Fruit fly (Drosophila melanogaster) whole organism, embryonic: ENCODE results near the gene ct.

Experiments
- Ada2b ChIP-seq: fragments of 200-800 bp; sonication (Bioruptor generic); IDR thresholded peaks from 2 replicates; pipeline ENCODE4 v1.3.6; 2022; ENCODE audit warnings: missing biosample characterization, missing genetic modification characterization
- CG10321 ChIP-seq: fragments of 200-800 bp; sonication (Bioruptor generic); IDR thresholded peaks from 2 replicates; pipeline ENCODE4 v1.3.6; 2022; ENCODE audit warnings: missing biosample characterization, missing genetic modification characterization
- CG10654 ChIP-seq: fragments of 200-800 bp; sonication (Bioruptor generic); optimal IDR thresholded peaks from 2 replicates; lab custom pipeline; 2016; ENCODE audit warnings: missing biosample characterization, missing genetic modification characterization
- CG10959 ChIP-seq: fragments of 200-800 bp; sonication (Bioruptor generic); IDR thresholded peaks from 2 replicates; pipeline ENCODE4 v1.3.6; 2022; ENCODE audit warnings: missing biosample characterization, missing genetic modification characterization
- CG13123 ChIP-seq: fragments of 200-800 bp; sonication (Bioruptor generic); optimal IDR thresholded peaks from 2 replicates; lab custom pipeline; 2016; ENCODE audit warnings: missing biosample characterization, missing genetic modification characterization
- CG14710 ChIP-seq: fragments of 200-800 bp; sonication (Bioruptor generic); optimal IDR thresholded peaks from 3 replicates; lab custom pipeline; 2019; ENCODE audit warnings: missing biosample characterization, mild to moderate bottlenecking, missing genetic modification characterization, moderate library complexity
- CG17328 ChIP-seq: fragments of 200-800 bp; sonication (Bioruptor generic); IDR thresholded peaks from 2 replicates; pipeline ENCODE4 v1.3.6; 2022; ENCODE audit warnings: missing biosample characterization, missing genetic modification characterization
- CG30431 ChIP-seq: fragments of 200-800 bp; sonication (Bioruptor generic); optimal IDR thresholded peaks from 2 replicates; lab custom pipeline; 2017; ENCODE audit warnings: missing biosample characterization, missing genetic modification characterization
- CG3065 ChIP-seq: fragments of 200-800 bp; sonication (Bioruptor generic); optimal IDR thresholded peaks from 2 replicates; lab custom pipeline; 2016; ENCODE audit warnings: missing biosample characterization, missing genetic modification characterization
- CG31441 ChIP-seq: fragments of 200-800 bp; sonication (Bioruptor generic); IDR thresholded peaks from 2 replicates; pipeline ENCODE4 v1.3.6; 2022; ENCODE audit warnings: missing biosample characterization, missing genetic modification characterization
- CG3847 ChIP-seq: fragments of 200-800 bp; sonication (Bioruptor generic); IDR thresholded peaks from 2 replicates; pipeline ENCODE4 v1.3.6; 2022; ENCODE audit warnings: missing biosample characterization, missing genetic modification characterization
- CG6175 ChIP-seq: fragments of 200-800 bp; sonication (Bioruptor generic); IDR thresholded peaks from 3 replicates; pipeline ENCODE4 v1.3.6; 2022; ENCODE audit warnings: missing biosample characterization, missing genetic modification characterization
- CG7928 ChIP-seq: fragments of 200-800 bp; sonication (Bioruptor generic); optimal IDR thresholded peaks from 2 replicates; lab custom pipeline; 2017; ENCODE audit warnings: missing biosample characterization, mild to moderate bottlenecking, missing genetic modification characterization
- CG7963 ChIP-seq: fragments of 200-800 bp; sonication (Bioruptor generic); IDR thresholded peaks from 3 replicates; pipeline ENCODE4 v1.3.6; 2022; ENCODE audit warnings: missing biosample characterization, missing genetic modification characterization; ENCODE audit not compliant: partially characterized antibody
- CG9215 ChIP-seq: fragments of 200-800 bp; sonication (Bioruptor generic); IDR thresholded peaks from 2 replicates; pipeline ENCODE4 v1.3.6; 2022; ENCODE audit warnings: missing biosample characterization, missing genetic modification characterization
- Dad ChIP-seq: fragments of 200-800 bp; sonication (Bioruptor generic); optimal IDR thresholded peaks from 3 replicates; lab custom pipeline; 2016; ENCODE audit warnings: missing biosample characterization, missing genetic modification characterization
- Dbx ChIP-seq: fragments of 200-800 bp; sonication (Bioruptor generic); IDR thresholded peaks from 3 replicates; pipeline ENCODE4 v1.3.6; 2022; ENCODE audit warnings: missing biosample characterization, missing genetic modification characterization
- Dip2 ChIP-seq: fragments of 200-800 bp; sonication (Bioruptor generic); IDR thresholded peaks from 2 replicates; pipeline ENCODE4 v1.3.6; 2022; ENCODE audit warnings: missing biosample characterization, missing genetic modification characterization
- Drgx ChIP-seq: fragments of 200-800 bp; sonication (Bioruptor generic); IDR thresholded peaks from 2 replicates; pipeline ENCODE4 v1.3.6; 2022; ENCODE audit warnings: missing biosample characterization, missing genetic modification characterization
- E2f1 ChIP-seq: fragments of 200-800 bp; sonication (Bioruptor generic); IDR thresholded peaks from 2 replicates; pipeline ENCODE4 v1.3.6; 2022; ENCODE audit warnings: missing biosample characterization, missing genetic modification characterization
- H15 ChIP-seq: fragments of 200-800 bp; sonication (Bioruptor generic); IDR thresholded peaks from 3 replicates; pipeline ENCODE4 v1.3.6; 2022; ENCODE audit warnings: missing biosample characterization, missing genetic modification characterization
- Jarid2 ChIP-seq: fragments of 200-800 bp; sonication (Bioruptor generic); optimal IDR thresholded peaks from 3 replicates; lab custom pipeline; 2017; ENCODE audit warnings: mild to moderate bottlenecking, missing biosample characterization, missing genetic modification reagents, missing genetic modification characterization
- Med ChIP-seq: fragments of 200-800 bp; sonication (Bioruptor generic); peaks from one replicate; lab custom pipeline; 2016; ENCODE audit warnings: missing biosample characterization, missing genetic modification characterization, mild to moderate bottlenecking, inconsistent platforms, moderate library complexity
- Mes4 ChIP-seq: fragments of 200-800 bp; sonication (Bioruptor generic); optimal IDR thresholded peaks from 2 replicates; lab custom pipeline; 2016; ENCODE audit warnings: missing biosample characterization, missing genetic modification characterization
- Optix ChIP-seq: fragments of 200-800 bp; sonication (Bioruptor generic); IDR thresholded peaks from 3 replicates; pipeline ENCODE4 v1.3.6; 2022; ENCODE audit warnings: missing biosample characterization, missing genetic modification characterization
- Sox102F ChIP-seq: fragments of 200-800 bp; sonication (Bioruptor generic); optimal IDR thresholded peaks from 2 replicates; lab custom pipeline; 2018; ENCODE audit warnings: missing biosample characterization, mild to moderate bottlenecking, missing genetic modification characterization, moderate library complexity
- Sry-δ ChIP-seq: fragments of 200-800 bp; sonication (Bioruptor generic); optimal IDR thresholded peaks from 2 replicates; lab custom pipeline; 2016; ENCODE audit warnings: missing biosample characterization, missing genetic modification characterization
- Stat92E ChIP-seq, 3 experiments: fragments of >200 bp in 2 of 3; fragments of 200-800 bp in 1 of 3; sonication (Bioruptor generic) in 1 of 3; optimal IDR thresholded peaks; 2 replicates each; lab custom pipeline; 2017 to 2019; ENCODE audit warnings: missing biosample characterization in 3 of 3, missing genetic modification characterization in 3 of 3, mild to moderate bottlenecking in 1 of 3, moderate library complexity in 1 of 3
- Taf1 ChIP-seq: fragments of 200-800 bp; sonication (Bioruptor generic); IDR thresholded peaks from 2 replicates; pipeline ENCODE4 v1.3.6; 2022; ENCODE audit warnings: missing biosample characterization, missing genetic modification characterization
- YL-1 ChIP-seq: fragments of 200-800 bp; sonication (Bioruptor generic); optimal IDR thresholded peaks from 3 replicates; lab custom pipeline; 2017; ENCODE audit warnings: missing biosample characterization, mild to moderate bottlenecking, missing genetic modification characterization
- bsh ChIP-seq, 2 experiments: fragments of 200-800 bp; sonication (Bioruptor generic); optimal IDR thresholded peaks; 2 replicates each; lab custom pipeline; 2017 to 2018; ENCODE audit warnings: mild to moderate bottlenecking in 2 of 2, missing biosample characterization in 2 of 2, missing genetic modification characterization in 2 of 2, moderate library complexity in 1 of 2
- danr ChIP-seq: fragments of 200-800 bp; sonication (Bioruptor generic); IDR thresholded peaks from 2 replicates; pipeline ENCODE4 v1.3.6; 2022; ENCODE audit warnings: missing biosample characterization, missing genetic modification characterization
- dati ChIP-seq: fragments of 200-800 bp; sonication (Bioruptor generic); IDR thresholded peaks from 2 replicates; pipeline ENCODE4 v1.3.6; 2022; ENCODE audit warnings: missing biosample characterization, missing genetic modification characterization
- eve ChIP-seq, 2 experiments: fragments of >200 bp; optimal IDR thresholded peaks; 2 replicates each; lab custom pipeline; 2017; ENCODE audit warnings: missing biosample characterization in 2 of 2, missing genetic modification characterization in 2 of 2
- gce ChIP-seq: fragments of 200-800 bp; sonication (Bioruptor generic); IDR thresholded peaks from 3 replicates; pipeline ENCODE4 v1.3.6; 2022; ENCODE audit warnings: missing biosample characterization, missing genetic modification characterization
- ken ChIP-seq: fragments of 200-800 bp; sonication (Bioruptor generic); IDR thresholded peaks from 3 replicates; pipeline ENCODE4 v1.3.6; 2022; ENCODE audit warnings: missing biosample characterization, missing genetic modification characterization
- lab ChIP-seq: fragments of 200-800 bp; sonication (Bioruptor generic); optimal IDR thresholded peaks from 3 replicates; lab custom pipeline; 2017; ENCODE audit warnings: missing biosample characterization, missing genetic modification characterization, mild to moderate bottlenecking, moderate library complexity, missing genetic modification reagents
- lola ChIP-seq, 3 experiments: fragments of >200 bp in 2 of 3; fragments of 200-800 bp in 1 of 3; sonication (Bioruptor generic) in 1 of 3; optimal IDR thresholded peaks; 2 replicates each; lab custom pipeline; 2017 to 2019; ENCODE audit warnings: missing biosample characterization in 3 of 3, missing genetic modification characterization in 3 of 3, mild to moderate bottlenecking in 1 of 3, moderate library complexity in 1 of 3
- lov ChIP-seq, 2 experiments: fragments of 200-800 bp in 1 of 2; fragments of >200 bp in 1 of 2; sonication (Bioruptor generic) in 1 of 2; IDR thresholded peaks in 1 of 2; optimal IDR thresholded peaks in 1 of 2; 2 replicates in 1 of 2; 3 replicates in 1 of 2; pipeline versions ENCODE4 v1.3.6 to Lab custom; 2017 to 2022; ENCODE audit warnings: missing biosample characterization in 1 of 2, missing genetic modification characterization in 1 of 2
- pan ChIP-seq, 4 experiments: fragments of >200 bp in 3 of 4; fragments of 200-800 bp in 1 of 4; sonication (Bioruptor generic) in 1 of 4; optimal IDR thresholded peaks in 3 of 4; IDR thresholded peaks in 1 of 4; 2 replicates each; pipeline versions ENCODE4 v1.3.6 to Lab custom; 2017 to 2022; ENCODE audit warnings: missing biosample characterization in 2 of 4, missing genetic modification characterization in 2 of 4, mixed read lengths in 1 of 4
- run ChIP-seq: fragments of 200-800 bp; sonication (Bioruptor generic); optimal IDR thresholded peaks from 3 replicates; lab custom pipeline; 2018; ENCODE audit warnings: missing biosample characterization, mild to moderate bottlenecking, missing genetic modification characterization
- seq ChIP-seq: fragments of 200-800 bp; sonication (Bioruptor generic); IDR thresholded peaks from 2 replicates; pipeline ENCODE4 v1.3.6; 2022; ENCODE audit warnings: missing biosample characterization, missing genetic modification characterization
- slbo ChIP-seq: fragments of 200-800 bp; sonication (Bioruptor generic); IDR thresholded peaks from 2 replicates; pipeline ENCODE4 v1.3.6; 2022; ENCODE audit warnings: missing biosample characterization, missing genetic modification characterization
- tin ChIP-seq: fragments of 200-800 bp; sonication (Bioruptor generic); optimal IDR thresholded peaks from 3 replicates; lab custom pipeline; 2016; ENCODE audit warnings: missing biosample characterization, missing genetic modification characterization
- twi ChIP-seq: fragments of 200-800 bp; optimal IDR thresholded peaks from 2 replicates; lab custom pipeline; 2019; ENCODE audit warnings: missing biosample characterization, mild to moderate bottlenecking, missing genetic modification characterization, moderate library complexity
- vfl ChIP-seq: fragments of 200-800 bp; sonication (Bioruptor generic); optimal IDR thresholded peaks from 2 replicates; lab custom pipeline; 2016; ENCODE audit warnings: missing biosample characterization, missing genetic modification characterization
- zen2 ChIP-seq: fragments of 200-800 bp; sonication (Bioruptor generic); IDR thresholded peaks from 3 replicates; pipeline ENCODE4 v1.3.6; 2022; ENCODE audit warnings: missing biosample characterization, missing genetic modification characterization; ENCODE audit not compliant: partially characterized antibody

ct gene

DNA sequence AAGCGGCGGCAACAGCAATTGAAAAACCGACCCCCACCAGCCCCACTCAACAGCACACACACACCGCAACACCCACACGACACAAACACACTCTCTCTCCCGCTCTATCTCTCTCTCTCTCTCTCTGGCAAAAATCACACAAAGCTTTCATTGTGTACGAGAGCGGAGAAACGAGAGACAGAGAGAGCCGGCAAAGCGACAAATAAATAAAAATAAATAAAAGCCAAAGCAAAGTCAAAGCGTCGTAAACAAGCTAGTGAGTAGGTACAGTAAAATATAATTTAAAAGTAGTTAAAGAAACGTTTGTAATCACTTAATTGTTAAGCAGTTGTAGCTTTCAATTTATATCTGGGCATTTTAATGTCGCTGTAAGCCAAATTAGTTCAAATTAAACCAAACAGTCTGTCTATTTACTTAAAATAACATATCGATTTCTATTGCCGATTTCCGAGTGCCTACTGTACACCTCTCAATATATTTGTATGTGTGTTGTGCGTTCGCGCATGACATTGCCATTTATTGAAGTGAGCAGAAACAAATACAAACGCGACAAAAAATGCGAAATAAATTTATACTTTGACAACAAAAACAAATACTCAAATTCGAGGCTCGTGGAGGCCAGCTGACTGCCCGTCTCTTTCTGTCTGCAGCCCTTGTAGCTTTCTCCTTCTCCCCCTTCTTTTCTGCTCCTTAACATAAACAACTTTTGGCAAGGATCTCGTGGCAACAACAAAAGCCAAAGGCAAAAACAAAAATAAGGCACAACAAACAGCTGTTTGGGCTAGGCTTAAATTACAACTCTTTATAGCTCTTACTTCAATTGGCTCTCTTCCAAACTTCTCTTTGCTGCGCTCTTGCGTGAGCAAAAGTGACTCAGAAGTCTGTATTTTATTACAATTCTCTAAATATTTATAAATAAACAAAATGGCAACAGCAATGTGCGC, 88.8 kb downstream of the ct start (continued):
- TF ChIP-seq Optix (GFP tag; lab: Robert Waterston, UW) (peak; percentile 48; the same call in 2 of the 3 replicates), pan (optimal IDR thresholded peaks at IDR 0.05; lab: Kevin White, UChicago) (no peak), pan (GFP tag; optimal IDR thresholded peaks at IDR 0.05 in 1 of 2, IDR thresholded peaks at IDR 0.05 in 1 of 2) (peak in 1 of 2 experiments; percentile 92), CG31441 (peak; percentile 85), gce (GFP tag; lab: Robert Waterston, UW) (peak; percentile 79; the same call in 2 of the 3 replicates), Mes4 (GFP tag; lab: Kevin White, UChicago) (peak; percentile 63), CG3847 (peak; percentile 94), YL-1 (GFP tag; lab: Kevin White, UChicago) (peak; percentile 34), CG10321 (peak; percentile 34; the same call in 1 of the 2 replicates), twi (tag; lab: Kevin White, UChicago) (peak; percentile 70), CG7963 (GFP tag; lab: Robert Waterston, UW) (no peak), CG14710 (tag; lab: Kevin White, UChicago) (peak; percentile 27), H15 (GFP tag; lab: Robert Waterston, UW) (peak; percentile 63; the same call in 2 of the 3 replicates), CG10959 (GFP tag; lab: Robert Waterston, UW) (0 out of 2 replicates have a peak, but pooled peaks have one; percentile 25), danr (peak; percentile 84), Drgx (GFP tag; lab: Robert Waterston, UW) (peak; percentile 97), Med (GFP tag; lab: Kevin White, UChicago) (peak; percentile 98), CG7928 (GFP tag; lab: Kevin White, UChicago) (peak; percentile 68), lola (GFP tag; optimal IDR thresholded peaks at IDR 0.05; lab: Kevin White, UChicago) (peak in 1 of 3 experiments; percentile 37), eve (GFP tag; optimal IDR thresholded peaks at IDR 0.05; lab: Kevin White, UChicago) (peak in 1 of 2 experiments; percentile 91), CG6175 (peak; percentile 55; the same call in 1 of the 3 replicates), Sox102F (GFP tag; lab: Kevin White, UChicago) (peak; percentile 86), lov (optimal IDR thresholded peaks at IDR 0.05; lab: Kevin White, UChicago) (no peak), lov (GFP tag; IDR thresholded peaks at IDR 0.05; lab: Robert Waterston, UW) (no peak), vfl (GFP tag; lab: Kevin White, UChicago) (peak; percentile 88), CG10654 (peak; percentile 74), run (peak; percentile 71), Dip2 (GFP tag; lab: Robert Waterston, UW) (peak; percentile 23; the same call in 1 of the 2 replicates), seq (GFP tag; lab: Robert Waterston, UW) (peak; percentile 82), bsh (GFP tag; optimal IDR thresholded peaks at IDR 0.05; lab: Kevin White, UChicago) (peak; percentile 76 to 88), CG13123 (GFP tag; lab: Kevin White, UChicago) (peak; percentile 36), Stat92E (GFP tag; optimal IDR thresholded peaks at IDR 0.05; lab: Kevin White, UChicago) (peak in 1 of 3 experiments; percentile 3), Ada2b (GFP tag; lab: Robert Waterston, UW) (peak; percentile 94), ken (peak; percentile 83), dati (GFP tag; lab: Robert Waterston, UW) (peak; percentile 32; the same call in 1 of the 2 replicates), E2f1 (GFP tag; lab: Robert Waterston, UW) (peak; percentile 86), tin (GFP tag; lab: Kevin White, UChicago) (peak; percentile 83), CG9215 (GFP tag; lab: Robert Waterston, UW) (peak; percentile 90), Dad (GFP tag; lab: Kevin White, UChicago) (peak; percentile 59), lab (peak; percentile 98), slbo (GFP tag; lab: Robert Waterston, UW) (peak; percentile 95), CG30431 (GFP tag; lab: Kevin White, UChicago) (peak; percentile 64), Taf1 (GFP tag; lab: Robert Waterston, UW) (peak; percentile 94), zen2 (GFP tag; lab: Robert Waterston, UW) (no peak), CG3065 (GFP tag; lab: Kevin White, UChicago) (peak; percentile 60), Dbx (GFP tag; lab: Robert Waterston, UW) (peak; percentile 95), CG17328 (GFP tag; lab: Robert Waterston, UW) (peak; percentile 65), Sry-δ (GFP tag; lab: Kevin White, UChicago) (peak; percentile 47), Jarid2 (peak; percentile 64)
